Worm (Caenorhabditis elegans): ENCODE data around the gene F28G4.3.

DNA sequence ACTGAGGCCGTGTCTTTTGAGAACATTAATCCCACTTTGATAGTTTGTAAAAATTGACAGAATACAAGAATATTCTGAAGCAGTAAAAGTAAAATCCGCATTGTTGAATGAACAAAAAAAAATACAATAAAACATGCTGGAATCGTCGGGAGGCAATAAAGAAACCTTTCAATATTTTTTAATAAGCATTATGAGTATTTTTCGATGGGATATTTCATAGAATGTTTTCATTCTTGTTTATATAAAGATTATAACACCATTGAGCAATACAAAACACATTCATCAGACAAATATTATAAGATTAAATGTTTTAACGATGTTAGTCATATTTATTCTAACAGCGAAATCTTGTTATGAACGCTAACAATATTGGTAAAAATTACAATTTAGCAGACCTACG lies 33.8 kb downstream of the F28G4.3 start, which contains the start of gene gcy-20:
- TF ChIP-seq nhr-77 (tag; optimal IDR thresholded peaks at IDR 0.05) (no peak), pqm-1 (tag; optimal IDR thresholded peaks at IDR 0.05) (no peak), ceh-16 (tag; optimal IDR thresholded peaks at IDR 0.05) (no peak), aly-2 (tag; optimal IDR thresholded peaks at IDR 0.05) (no peak), snpc-4 (tag; optimal IDR thresholded peaks at IDR 0.05) (no peak), nhr-25 (tag; optimal IDR thresholded peaks at IDR 0.05) (no peak)

All from whole organism, L3 larva.